In genomic region chrIV:6017664-6018063, ce11 we compare ENCODE assay signal across 6 worm cellular contexts.
TF ChIP-seq lines count a peak whose summit lies in the region.

Gene C46G7.1 (plus strand): TSS chrIV:6018003.

TF ChIP-seq in whole organism, L1 larva, 84 proteins besides CTCF, POLR2A, EP300 and RAD21:
- TF ChIP-seq elt-2 (tag; optimal IDR thresholded peaks at IDR 0.05; lab: Kevin White, UChicago) (peak; percentile 48), fos-1 (tag; optimal IDR thresholded peaks at IDR 0.05; lab: Kevin White, UChicago) (no peak), nhr-11 (tag; optimal IDR thresholded peaks at IDR 0.05; lab: Kevin White, UChicago) (no peak), tbx-2 (tag; optimal IDR thresholded peaks at IDR 0.05; lab: Kevin White, UChicago) (no peak), blmp-1 (tag; optimal IDR thresholded peaks at IDR 0.05; lab: Kevin White, UChicago) (no peak), dsc-1 (tag; optimal IDR thresholded peaks at IDR 0.05; lab: Kevin White, UChicago) (no peak), isw-1 (GFP tag; IDR thresholded peaks at IDR 0.05; lab: Robert Waterston, UW) (no peak), pqm-1 (tag; optimal IDR thresholded peaks at IDR 0.05; lab: Kevin White, UChicago) (no peak), fkh-8 (tag; optimal IDR thresholded peaks at IDR 0.05; lab: Kevin White, UChicago) (no peak), lin-14 (GFP tag; optimal IDR thresholded peaks at IDR 0.05; lab: Kevin White, UChicago) (no peak), lin-35 (GFP tag; optimal IDR thresholded peaks at IDR 0.05; lab: Kevin White, UChicago) (peak in 1 of 2 experiments; percentile 40)
TF ChIP-seq in whole organism, L1 larva: peak in this region for 2.

TF ChIP-seq in whole organism, L2 larva, 48 proteins besides CTCF, POLR2A, EP300 and RAD21:
- TF ChIP-seq C34F6.9 (tag; optimal IDR thresholded peaks at IDR 0.05; lab: Kevin White, UChicago) (no peak), elt-3 (tag; optimal IDR thresholded peaks at IDR 0.05; lab: Kevin White, UChicago) (no peak), fos-1 (tag; optimal IDR thresholded peaks at IDR 0.05; lab: Kevin White, UChicago) (peak; percentile 49), Y55F3AM.14 (GFP tag; optimal IDR thresholded peaks at IDR 0.05; lab: Kevin White, UChicago) (no peak), sma-3 (GFP tag; optimal IDR thresholded peaks at IDR 0.05; lab: Kevin White, UChicago) (no peak), nhr-129 (tag; optimal IDR thresholded peaks at IDR 0.05; lab: Kevin White, UChicago) (no peak), ztf-11 (tag; optimal IDR thresholded peaks at IDR 0.05; lab: Kevin White, UChicago) (no peak), crh-2 (tag; optimal IDR thresholded peaks at IDR 0.05; lab: Kevin White, UChicago) (peak; percentile 53), sem-4 (tag; optimal IDR thresholded peaks at IDR 0.05; lab: Kevin White, UChicago) (no peak)
TF ChIP-seq in whole organism, L2 larva: peak in this region for 2.

TF ChIP-seq in whole organism, L3 larva, 47 proteins besides CTCF, POLR2A, EP300 and RAD21:
- TF ChIP-seq sea-2 (GFP tag; optimal IDR thresholded peaks at IDR 0.05; lab: Kevin White, UChicago) = no peak
- no peak for TF ChIP-seq ceh-9 (tag; optimal IDR thresholded peaks at IDR 0.05; lab: Kevin White, UChicago)
- TF ChIP-seq fos-1 (tag; optimal IDR thresholded peaks at IDR 0.05; lab: Kevin White, UChicago) = no peak
- no peak for TF ChIP-seq elt-1 (tag; optimal IDR thresholded peaks at IDR 0.05; lab: Kevin White, UChicago)
- peak; percentile 86 for TF ChIP-seq elt-2 (tag; optimal IDR thresholded peaks at IDR 0.05; lab: Kevin White, UChicago)
- peak; percentile 73 for TF ChIP-seq pqm-1 (tag; optimal IDR thresholded peaks at IDR 0.05; lab: Kevin White, UChicago)

TF ChIP-seq in whole organism, L4 larva, 104 proteins besides CTCF, POLR2A, EP300 and RAD21:
- TF ChIP-seq php-3 (GFP tag; IDR thresholded peaks at IDR 0.05; lab: Robert Waterston, UW) = no peak
- TF ChIP-seq ceh-28 (tag; optimal IDR thresholded peaks at IDR 0.05; lab: Kevin White, UChicago) = no peak
- TF ChIP-seq Y105C5A.15 (GFP tag; IDR thresholded peaks at IDR 0.05; lab: Robert Waterston, UW) = no peak
- no peak for TF ChIP-seq fkh-10 (GFP tag; optimal IDR thresholded peaks at IDR 0.05; lab: Kevin White, UChicago)
- TF ChIP-seq dmd-6 (GFP tag; IDR thresholded peaks at IDR 0.05; lab: Robert Waterston, UW) = peak; percentile 36; the same call in 1 of the 2 replicates
- TF ChIP-seq lin-15B (tag; optimal IDR thresholded peaks at IDR 0.05; lab: Kevin White, UChicago) = no peak
- peak; percentile 8 for TF ChIP-seq mxl-3 (GFP tag; optimal IDR thresholded peaks at IDR 0.05; lab: Kevin White, UChicago)
- no peak for TF ChIP-seq Y48G9A.11 (GFP tag; IDR thresholded peaks at IDR 0.05; lab: Robert Waterston, UW)
- TF ChIP-seq nhr-28 (tag; optimal IDR thresholded peaks at IDR 0.05; lab: Kevin White, UChicago) = peak; percentile 28
- no peak for TF ChIP-seq ceh-20 (GFP tag; IDR thresholded peaks at IDR 0.05; lab: Robert Waterston, UW)
- TF ChIP-seq snpc-4 (tag; optimal IDR thresholded peaks at IDR 0.05; lab: Kevin White, UChicago) = no peak
- no peak for TF ChIP-seq rbr-2 (tag; optimal IDR thresholded peaks at IDR 0.05; lab: Kevin White, UChicago)
- TF ChIP-seq T20F7.1 (GFP tag; optimal IDR thresholded peaks at IDR 0.05; lab: Kevin White, UChicago) = no peak
- no peak for TF ChIP-seq attf-4 (tag; optimal IDR thresholded peaks at IDR 0.05; lab: Kevin White, UChicago)
- TF ChIP-seq mep-1 (tag; optimal IDR thresholded peaks at IDR 0.05; lab: Kevin White, UChicago) = no peak
- TF ChIP-seq ama-1 (optimal IDR thresholded peaks at IDR 0.05; lab: Kevin White, UChicago) = peak; percentile 15
- TF ChIP-seq nhr-77 (tag; optimal IDR thresholded peaks at IDR 0.05; lab: Kevin White, UChicago) = peak; percentile 27
- TF ChIP-seq pqm-1 (tag; optimal IDR thresholded peaks at IDR 0.05; lab: Kevin White, UChicago) = peak; percentile 95
- peak; percentile 84 for TF ChIP-seq aha-1 (tag; lab: Kevin White, UChicago)
- no peak for TF ChIP-seq daf-16 (GFP tag; optimal IDR thresholded peaks at IDR 0.05; lab: Kevin White, UChicago)
- TF ChIP-seq daf-16 (tag; optimal IDR thresholded peaks at IDR 0.05; lab: Kevin White, UChicago) = peak; percentile 36
- TF ChIP-seq F10B5.3 (tag; optimal IDR thresholded peaks at IDR 0.05; lab: Kevin White, UChicago) = no peak
- no peak for TF ChIP-seq Y5F2A.4 (GFP tag; optimal IDR thresholded peaks at IDR 0.05; lab: Kevin White, UChicago)
- no peak for TF ChIP-seq lsy-2 (tag; optimal IDR thresholded peaks at IDR 0.05; lab: Kevin White, UChicago)
TF ChIP-seq in whole organism, L4 larva: peak in this region for 8.

TF ChIP-seq in whole organism, late embryonic, 69 proteins besides CTCF, POLR2A, EP300 and RAD21:
- TF ChIP-seq pha-2 (tag; optimal IDR thresholded peaks at IDR 0.05; lab: Kevin White, UChicago) (no peak), hlh-30 (tag; optimal IDR thresholded peaks at IDR 0.05; lab: Kevin White, UChicago; ENCODE audit: insufficient read depth) (no peak), mec-3 (tag; optimal IDR thresholded peaks at IDR 0.05; lab: Kevin White, UChicago; ENCODE audit: borderline replicate concordance) (no peak), ama-1 (optimal IDR thresholded peaks at IDR 0.05; lab: Kevin White, UChicago) (no peak), elt-2 (tag; optimal IDR thresholded peaks at IDR 0.05; lab: Kevin White, UChicago) (peak; percentile 79), nhr-232 (tag; optimal IDR thresholded peaks at IDR 0.05; lab: Kevin White, UChicago) (no peak), dmd-4 (tag; optimal IDR thresholded peaks at IDR 0.05; lab: Kevin White, UChicago; ENCODE audit: borderline replicate concordance) (no peak)

TF ChIP-seq in whole organism, young adult, 124 proteins besides CTCF, POLR2A, EP300 and RAD21:
- TF ChIP-seq nhr-80 (tag; optimal IDR thresholded peaks at IDR 0.05; lab: Kevin White, UChicago) = peak; percentile 79
- TF ChIP-seq snpc-1.1 (tag; optimal IDR thresholded peaks at IDR 0.05; lab: Kevin White, UChicago; ENCODE audit: insufficient read depth) = no peak
- no peak for TF ChIP-seq let-526 (GFP tag; IDR thresholded peaks at IDR 0.05; lab: Robert Waterston, UW)
- TF ChIP-seq egl-18 (GFP tag; IDR thresholded peaks at IDR 0.05; lab: Robert Waterston, UW) = no peak
TF ChIP-seq in whole organism, young adult: peak in this region for 1.
